Worm (Caenorhabditis elegans): Measurements from ENCODE around the gene irld-57.

DNA sequence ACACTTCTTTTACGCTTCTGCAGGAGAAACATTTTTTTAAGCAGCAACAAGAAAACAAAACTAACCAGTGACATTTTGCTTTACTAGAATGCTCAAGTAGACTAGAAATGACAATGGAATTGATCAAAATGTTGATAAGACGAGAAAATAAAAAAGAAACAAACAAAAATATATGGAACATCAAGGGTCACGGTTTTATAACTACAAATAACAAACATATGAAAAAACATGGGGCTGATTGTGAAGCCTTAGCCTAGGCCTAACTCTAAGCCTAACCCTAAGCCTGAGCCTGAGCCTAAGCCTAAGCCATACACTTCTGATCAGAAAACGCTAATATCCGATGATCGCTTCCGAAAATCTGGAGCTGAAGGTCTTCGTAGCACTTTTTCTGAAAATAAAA, 3.9 kb upstream of the irld-57 start, which contains the start of gene Y6E2A.10:
- TF ChIP-seq klf-2 (GFP tag; conservative IDR thresholded peaks at IDR 0.05) = no peak
- TF ChIP-seq cog-1 (tag; optimal IDR thresholded peaks at IDR 0.05) = no peak
- TF ChIP-seq T22C8.4 (GFP tag; IDR thresholded peaks at IDR 0.05) = no peak
- TF ChIP-seq flt-1 (GFP tag; IDR thresholded peaks at IDR 0.05) = no peak
- TF ChIP-seq ztf-29 (GFP tag; IDR thresholded peaks at IDR 0.05) = no peak
- no peak for TF ChIP-seq ref-1 (GFP tag; conservative IDR thresholded peaks at IDR 0.05)
